Fruit fly (Drosophila melanogaster) whole organism, embryonic: ENCODE measurements around the gene CG13144.

Experiments used
- ATbp ChIP-seq: fragments of 200-800 bp; sonication (Bioruptor generic); optimal IDR thresholded peaks from 2 replicates; lab custom pipeline; 2017; ENCODE audit warnings: missing biosample characterization, mild to moderate bottlenecking, missing genetic modification characterization, missing genetic modification reagents
- CG13624 ChIP-seq: fragments of 200-800 bp; sonication (Bioruptor generic); optimal IDR thresholded peaks from 2 replicates; lab custom pipeline; 2016; ENCODE audit warnings: missing biosample characterization, missing genetic modification characterization
- CG1602 ChIP-seq: fragments of 200-800 bp; sonication (Bioruptor generic); optimal IDR thresholded peaks from 3 replicates; lab custom pipeline; 2016; ENCODE audit warnings: missing biosample characterization, missing genetic modification characterization
- CG1647 ChIP-seq: fragments of 200-800 bp; sonication (Bioruptor generic); optimal IDR thresholded peaks from 3 replicates; lab custom pipeline; 2016; ENCODE audit warnings: missing biosample characterization, missing genetic modification characterization
- CG7928 ChIP-seq: fragments of 200-800 bp; sonication (Bioruptor generic); optimal IDR thresholded peaks from 2 replicates; lab custom pipeline; 2017; ENCODE audit warnings: missing biosample characterization, mild to moderate bottlenecking, missing genetic modification characterization
- CG7987 ChIP-seq: fragments of 200-800 bp; sonication (Bioruptor generic); optimal IDR thresholded peaks from 2 replicates; lab custom pipeline; 2018; ENCODE audit warnings: missing biosample characterization, mild to moderate bottlenecking, missing genetic modification characterization, moderate library complexity
- HmgD ChIP-seq: fragments of 200-800 bp; sonication (Bioruptor generic); optimal IDR thresholded peaks from 3 replicates; lab custom pipeline; 2016; ENCODE audit warnings: missing biosample characterization, missing genetic modification characterization
- HmgZ ChIP-seq: fragments of 200-800 bp; sonication (Bioruptor generic); optimal IDR thresholded peaks from 2 replicates; lab custom pipeline; 2018; ENCODE audit warnings: missing biosample characterization, mild to moderate bottlenecking, missing genetic modification characterization
- MESR4 ChIP-seq: fragments of 200-800 bp; sonication (Bioruptor generic); optimal IDR thresholded peaks from 2 replicates; lab custom pipeline; 2018; ENCODE audit warnings: missing biosample characterization, mild to moderate bottlenecking, missing genetic modification characterization, moderate library complexity
- Sox102F ChIP-seq: fragments of 200-800 bp; sonication (Bioruptor generic); optimal IDR thresholded peaks from 2 replicates; lab custom pipeline; 2018; ENCODE audit warnings: missing biosample characterization, mild to moderate bottlenecking, missing genetic modification characterization, moderate library complexity
- fd3F ChIP-seq: fragments of 200-800 bp; sonication (Bioruptor generic); optimal IDR thresholded peaks from 2 replicates; lab custom pipeline; 2018; ENCODE audit warnings: missing biosample characterization, mild to moderate bottlenecking, missing genetic modification characterization, moderate library complexity
- insv ChIP-seq, 2 experiments: fragments of 200-800 bp; sonication (Bioruptor generic); optimal IDR thresholded peaks; 3 replicates each; lab custom pipeline; 2016 to 2018; ENCODE audit warnings: missing biosample characterization in 2 of 2, missing genetic modification characterization in 2 of 2
- kay ChIP-seq: fragments of 200-800 bp; sonication (Bioruptor generic); optimal IDR thresholded peaks from 2 replicates; lab custom pipeline; 2016; ENCODE audit warnings: missing biosample characterization, missing genetic modification characterization
- yki ChIP-seq: fragments of >200 bp; optimal IDR thresholded peaks from 3 replicates; lab custom pipeline; 2018

DNA sequence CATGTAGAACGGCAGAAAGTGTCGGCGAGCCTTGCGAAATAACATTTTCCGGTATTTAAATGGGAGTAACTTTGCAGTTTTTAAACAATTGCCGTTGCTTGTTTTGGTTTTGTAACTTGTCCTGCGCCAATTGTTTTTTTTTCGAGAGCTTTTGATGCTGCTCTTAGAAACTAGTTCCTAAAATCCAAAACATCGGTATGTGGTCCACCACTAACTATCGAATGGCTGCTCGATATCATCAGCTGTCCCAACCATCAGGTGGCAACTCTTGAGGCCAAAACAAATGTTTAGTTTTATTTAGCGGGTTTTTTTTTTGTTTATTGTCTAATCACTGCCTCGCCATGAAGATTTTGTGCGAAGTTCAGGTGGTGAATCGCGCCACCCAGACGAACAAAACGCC, 25.8 kb upstream of the CG13144 start, which contains the start of the genes Fatp1 and Lrr47:
- no peak for TF ChIP-seq HmgZ (tag; lab: Kevin White, UChicago)
- TF ChIP-seq Sox102F (GFP tag; lab: Kevin White, UChicago), result no peak
- TF ChIP-seq fd3F, result no peak
- no peak for TF ChIP-seq yki
- TF ChIP-seq insv (GFP tag; optimal IDR thresholded peaks at IDR 0.05; lab: Kevin White, UChicago), result no peak
- TF ChIP-seq HmgD, result no peak
- TF ChIP-seq CG7987 (GFP tag; lab: Kevin White, UChicago), result no peak
- no peak for TF ChIP-seq CG13624 (GFP tag; lab: Kevin White, UChicago)
- no peak for TF ChIP-seq ATbp (GFP tag; lab: Kevin White, UChicago)
- TF ChIP-seq kay (GFP tag; lab: Kevin White, UChicago), result no peak
- TF ChIP-seq CG1647 (GFP tag; lab: Kevin White, UChicago), result no peak
- no peak for TF ChIP-seq CG7928 (GFP tag; lab: Kevin White, UChicago)
- no peak for TF ChIP-seq CG1602 (GFP tag; lab: Kevin White, UChicago)
- TF ChIP-seq MESR4 (GFP tag; lab: Kevin White, UChicago), result no peak
